Fruit fly (Drosophila melanogaster): ENCODE measurements around the gene CG7772.

The CG7772 gene

DNA sequence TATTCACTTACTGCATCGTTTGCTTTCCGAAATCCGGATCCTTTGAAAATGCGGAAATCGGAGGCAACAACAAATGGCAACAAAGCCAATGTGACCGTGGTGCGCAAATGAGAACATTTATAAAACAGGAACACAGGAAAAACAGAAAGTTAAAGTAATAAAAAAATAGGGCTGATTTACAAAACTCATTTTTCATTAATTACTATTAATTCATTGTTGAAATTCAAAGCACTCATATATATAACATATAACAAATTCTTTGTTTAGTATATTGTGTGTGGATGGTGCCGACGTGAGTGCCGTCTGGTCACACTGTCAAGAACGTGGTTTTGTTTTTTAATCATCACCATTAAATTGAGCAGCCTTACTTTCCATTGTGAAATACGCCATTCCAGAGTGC, 46.4 kb downstream of the CG7772 start, which contains the start of the genes Arp8 and CG6769 (continued):
- TF ChIP-seq cad (GFP tag; optimal IDR thresholded peaks at IDR 0.05) (no peak), CG17912 (GFP tag; optimal IDR thresholded peaks at IDR 0.05) (no peak), CG10431 (GFP tag; optimal IDR thresholded peaks at IDR 0.05) (no peak), Med (GFP tag) (peak; percentile 82), CG12219 (GFP tag; optimal IDR thresholded peaks at IDR 0.05) (no peak), CG7372 (GFP tag; IDR thresholded peaks at IDR 0.05) (no peak), CG1792 (GFP tag; optimal IDR thresholded peaks at IDR 0.05) (no peak), stc (GFP tag; IDR thresholded peaks at IDR 0.05) (no peak), CG7987 (GFP tag; optimal IDR thresholded peaks at IDR 0.05) (no peak), ranshi (GFP tag; IDR thresholded peaks at IDR 0.05) (no peak), CG12391 (tag; optimal IDR thresholded peaks at IDR 0.05) (peak; percentile 55), ewg (GFP tag; optimal IDR thresholded peaks at IDR 0.05) (no peak), sna (GFP tag; IDR thresholded peaks at IDR 0.05; ENCODE audit: partially characterized antibody) (no peak), CG3838 (GFP tag; optimal IDR thresholded peaks at IDR 0.05) (no peak), tup (GFP tag; optimal IDR thresholded peaks at IDR 0.05) (no peak), chinmo (GFP tag; IDR thresholded peaks at IDR 0.05; ENCODE audit: partially characterized antibody) (no peak), fd96Cb (tag; optimal IDR thresholded peaks at IDR 0.05) (no peak), lbe (GFP tag; optimal IDR thresholded peaks at IDR 0.05) (no peak), CG15073 (GFP tag; optimal IDR thresholded peaks at IDR 0.05) (no peak), CG12299 (tag; optimal IDR thresholded peaks at IDR 0.05) (peak; percentile 17), bsh (GFP tag; optimal IDR thresholded peaks at IDR 0.05) (no peak), Fer2 (tag; optimal IDR thresholded peaks at IDR 0.05) (no peak), onecut (GFP tag; IDR thresholded peaks at IDR 0.05) (no peak), CG10147 (GFP tag; optimal IDR thresholded peaks at IDR 0.05) (peak; percentile 22)

DNA sequence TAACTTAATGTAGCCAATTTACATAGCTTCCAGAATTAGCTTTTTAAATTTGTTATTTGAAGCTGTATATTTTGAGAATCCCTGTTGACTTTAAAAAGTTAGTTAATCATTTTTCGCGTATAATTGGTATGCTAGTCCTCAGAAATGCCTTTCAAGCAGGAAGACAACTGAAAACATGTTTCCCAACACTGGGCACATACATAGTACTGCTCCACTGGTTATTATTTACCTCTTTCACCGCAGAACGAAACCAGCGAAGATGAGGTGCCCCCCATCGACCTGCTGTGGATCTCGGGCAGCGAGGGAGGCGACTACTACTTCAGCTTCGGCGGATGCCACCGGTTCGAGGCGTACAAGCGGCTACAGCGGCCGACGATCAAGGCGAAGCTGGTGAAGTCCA, 49.3 kb downstream of the CG7772 start:
- TF ChIP-seq Vsx1 (GFP tag; optimal IDR thresholded peaks at IDR 0.05): no peak
- TF ChIP-seq klu (GFP tag; IDR thresholded peaks at IDR 0.05): no peak
- no peak for TF ChIP-seq crc (GFP tag; optimal IDR thresholded peaks at IDR 0.05)
- TF ChIP-seq cg (GFP tag; optimal IDR thresholded peaks at IDR 0.05): no peak
- TF ChIP-seq CG18599 (GFP tag; optimal IDR thresholded peaks at IDR 0.05): no peak
- TF ChIP-seq bowl (GFP tag; IDR thresholded peaks at IDR 0.05): 0 out of 2 replicates have a peak, but pooled peaks have one; percentile 17
- peak; percentile 57 for TF ChIP-seq Med (GFP tag)
- peak; percentile 48 for TF ChIP-seq stwl (tag; optimal IDR thresholded peaks at IDR 0.05)
- TF ChIP-seq dan (GFP tag; IDR thresholded peaks at IDR 0.05): no peak
- TF ChIP-seq CG14441 (GFP tag; IDR thresholded peaks at IDR 0.05): no peak
- no peak for TF ChIP-seq bab2 (GFP tag; optimal IDR thresholded peaks at IDR 0.05)
- no peak for TF ChIP-seq CG30020 (tag; optimal IDR thresholded peaks at IDR 0.05)
- TF ChIP-seq CG3847 (GFP tag; IDR thresholded peaks at IDR 0.05): no peak
- TF ChIP-seq vvl (GFP tag; IDR thresholded peaks at IDR 0.05): no peak
- no peak for TF ChIP-seq CG6813 (GFP tag; optimal IDR thresholded peaks at IDR 0.05)
- no peak for TF ChIP-seq CG3281 (GFP tag; optimal IDR thresholded peaks at IDR 0.05)
- TF ChIP-seq C15 (GFP tag; IDR thresholded peaks at IDR 0.05): no peak
- peak; percentile 46 for TF ChIP-seq MBD-R2 (GFP tag; IDR thresholded peaks at IDR 0.05)
- TF ChIP-seq CG34422 (GFP tag; IDR thresholded peaks at IDR 0.05): no peak
- TF ChIP-seq CG17612 (GFP tag; IDR thresholded peaks at IDR 0.05): no peak
- TF ChIP-seq CG12299 (tag; optimal IDR thresholded peaks at IDR 0.05): no peak
- TF ChIP-seq CG17385 (GFP tag; optimal IDR thresholded peaks at IDR 0.05): no peak
- TF ChIP-seq Chrac-16 (GFP tag; optimal IDR thresholded peaks at IDR 0.05): no peak
- no peak for TF ChIP-seq sug (tag; optimal IDR thresholded peaks at IDR 0.05)
- no peak for TF ChIP-seq ro (GFP tag; IDR thresholded peaks at IDR 0.05)
- no peak for TF ChIP-seq dpn (GFP tag; optimal IDR thresholded peaks at IDR 0.05)
- no peak for TF ChIP-seq chn (GFP tag; optimal IDR thresholded peaks at IDR 0.05)
- TF ChIP-seq CG8944 (GFP tag; optimal IDR thresholded peaks at IDR 0.05): no peak
- TF ChIP-seq vnd (GFP tag; IDR thresholded peaks at IDR 0.05; ENCODE audit: partially characterized antibody): no peak
- no peak for TF ChIP-seq CG11695 (GFP tag; IDR thresholded peaks at IDR 0.05)

Measured in whole organism, embryonic.